Worm (Caenorhabditis elegans) whole organism, L1 larva: Measurements from ENCODE around the gene npp-23.

ENCODE experiments used
- aly-2 ChIP-seq: fragments of 150-350 bp; optimal IDR thresholded peaks from 2 replicates; lab custom pipeline; 2014; ENCODE audit warnings: missing biosample characterization, missing genetic modification characterization
- ama-1 ChIP-seq: fragments of 150-350 bp; optimal IDR thresholded peaks from 2 replicates; lab custom pipeline; 2014
- ceh-63 ChIP-seq: fragments of 200-800 bp; sonication (Bioruptor generic); optimal IDR thresholded peaks from 2 replicates; lab custom pipeline; 2018; ENCODE audit warnings: mild to moderate bottlenecking, missing genetic modification characterization, missing compliant biosample characterization
- dpl-1 ChIP-seq, 3 experiments: fragments of 150-350 bp in 2 of 3; sonication (generic microtip) in 1 of 3; optimal IDR thresholded peaks; 2 replicates each; lab custom pipeline; 2014 to 2017; ENCODE audit warnings: missing biosample characterization in 3 of 3, missing genetic modification characterization in 3 of 3, missing genetic modification reagents in 3 of 3
- fos-1 ChIP-seq: fragments of 150-350 bp; optimal IDR thresholded peaks from 2 replicates; lab custom pipeline; 2014; ENCODE audit warnings: missing biosample characterization, missing genetic modification characterization
- isw-1 ChIP-seq: fragments of 200-800 bp; sonication (Bioruptor generic); IDR thresholded peaks from 2 replicates; pipeline ENCODE4 v1.3.6; 2022; ENCODE audit warnings: missing genetic modification characterization, missing compliant biosample characterization
- lir-3 ChIP-seq: sonication (generic microtip); optimal IDR thresholded peaks from 2 replicates; lab custom pipeline; 2016; ENCODE audit warnings: mild to moderate bottlenecking, missing genetic modification characterization, moderate library complexity, missing compliant biosample characterization; ENCODE audit not compliant: poor library complexity
- mef-2 ChIP-seq: fragments of 150-350 bp; optimal IDR thresholded peaks from 2 replicates; lab custom pipeline; 2014; ENCODE audit warnings: missing biosample characterization, missing genetic modification characterization
- mep-1 ChIP-seq: fragments of 150-350 bp; optimal IDR thresholded peaks from 2 replicates; lab custom pipeline; 2014; ENCODE audit warnings: missing biosample characterization, missing genetic modification characterization
- pag-3 ChIP-seq: sonication (generic microtip); optimal IDR thresholded peaks from 2 replicates; lab custom pipeline; 2017; ENCODE audit warnings: missing genetic modification characterization, mild to moderate bottlenecking, missing compliant biosample characterization, antibody characterized with exemption, borderline replicate concordance; ENCODE audit not compliant: insufficient read depth
- tlp-1 ChIP-seq: fragments of 150-350 bp; optimal IDR thresholded peaks from 2 replicates; lab custom pipeline; 2014; ENCODE audit warnings: missing biosample characterization, missing genetic modification characterization
- ztf-4 ChIP-seq: fragments of 150-350 bp; optimal IDR thresholded peaks from 2 replicates; lab custom pipeline; 2014; ENCODE audit warnings: missing biosample characterization, missing genetic modification characterization

DNA sequence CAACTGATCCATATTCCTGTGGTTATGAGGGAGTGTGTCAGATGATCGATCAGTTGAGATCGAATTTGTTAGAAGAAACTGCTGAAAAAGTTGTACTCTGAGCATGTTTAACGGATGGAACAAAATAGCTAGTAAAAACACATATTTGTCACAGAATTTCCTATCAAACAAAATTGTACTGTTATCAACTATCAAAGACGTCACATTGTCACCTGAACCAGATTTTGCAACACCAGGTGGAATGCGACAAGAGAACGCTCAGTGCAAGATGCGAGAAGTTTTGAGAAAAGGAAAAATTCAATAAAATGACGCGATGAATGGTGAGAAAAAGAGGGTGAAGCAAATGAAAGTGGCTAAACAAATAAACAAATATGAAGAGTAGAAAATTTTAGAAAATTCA lies 1.9 kb downstream of the npp-23 start:
- TF ChIP-seq lir-3, result no peak
- no peak for TF ChIP-seq aly-2 (tag; lab: Kevin White, UChicago)
- TF ChIP-seq mep-1 (tag; lab: Kevin White, UChicago), result no peak
- TF ChIP-seq ztf-4 (tag; lab: Kevin White, UChicago), result no peak
- no peak for TF ChIP-seq fos-1
- no peak for TF ChIP-seq pag-3 (tag; lab: Kevin White, UChicago)
- TF ChIP-seq isw-1 (GFP tag; lab: Robert Waterston, UW), result no peak
- TF ChIP-seq dpl-1 (GFP tag; optimal IDR thresholded peaks at IDR 0.05; lab: Kevin White, UChicago), result no peak
- TF ChIP-seq ceh-63 (GFP tag; lab: Kevin White, UChicago), result no peak
- TF ChIP-seq ama-1 (lab: Kevin White, UChicago), result no peak
- no peak for TF ChIP-seq mef-2 (tag; lab: Kevin White, UChicago)
- TF ChIP-seq tlp-1 (tag; lab: Kevin White, UChicago), result no peak
